Fruit fly (Drosophila melanogaster) whole organism, adult: ENCODE data around the gene CG14627.

ENCODE experiments used
- CG33017 ChIP-seq: fragments of 200-800 bp; sonication (Bioruptor generic); optimal IDR thresholded peaks from 2 replicates; lab custom pipeline; 2018; ENCODE audit warnings: missing biosample characterization, mild to moderate bottlenecking, missing genetic modification characterization, moderate library complexity
- CG5204 ChIP-seq: fragments of 200-800 bp; sonication (Bioruptor generic); optimal IDR thresholded peaks from 2 replicates; lab custom pipeline; 2016; ENCODE audit warnings: missing biosample characterization, missing genetic modification characterization
- CG7045 ChIP-seq: fragments of 200-800 bp; sonication (Bioruptor generic); optimal IDR thresholded peaks from 2 replicates; lab custom pipeline; 2017; ENCODE audit warnings: missing biosample characterization, mild to moderate bottlenecking, missing genetic modification characterization
- CG7101 ChIP-seq: fragments of 200-800 bp; sonication (Bioruptor generic); optimal IDR thresholded peaks from 2 replicates; lab custom pipeline; 2018; ENCODE audit warnings: missing biosample characterization, mild to moderate bottlenecking, missing genetic modification characterization, moderate library complexity
- Clk ChIP-seq: fragments of 200-800 bp; sonication (Bioruptor generic); optimal IDR thresholded peaks from 2 replicates; lab custom pipeline; 2017; ENCODE audit warnings: missing biosample characterization, missing genetic modification characterization
- Mnt ChIP-seq: fragments of 200-800 bp; sonication (Bioruptor generic); optimal IDR thresholded peaks from 2 replicates; lab custom pipeline; 2016; ENCODE audit warnings: missing biosample characterization, mild to moderate bottlenecking, missing genetic modification characterization
- bab1 ChIP-seq: fragments of 200-800 bp; sonication (Bioruptor generic); optimal IDR thresholded peaks from 3 replicates; lab custom pipeline; 2019; ENCODE audit warnings: missing biosample characterization, mild to moderate bottlenecking, missing genetic modification characterization, moderate library complexity
- ovo ChIP-seq: fragments of 200-800 bp; sonication (Bioruptor generic); optimal IDR thresholded peaks from 2 replicates; lab custom pipeline; 2016; ENCODE audit warnings: missing biosample characterization, missing genetic modification characterization

dm6 chrX:1142567-1143347 lies 38.7 kb upstream of the CG14627 start:
- TF ChIP-seq Clk (GFP tag; lab: Kevin White, UChicago) = no peak
- TF ChIP-seq CG33017 (tag; lab: Kevin White, UChicago) = no peak
- TF ChIP-seq CG7045 (GFP tag; lab: Kevin White, UChicago) = no peak
- no peak for TF ChIP-seq ovo
- TF ChIP-seq CG5204 = no peak
- TF ChIP-seq Mnt = no peak
- no peak for TF ChIP-seq bab1 (GFP tag; lab: Kevin White, UChicago)
- no peak for TF ChIP-seq CG7101 (tag; lab: Kevin White, UChicago)
